Worm (Caenorhabditis elegans) whole organism, mixed stage, embryonic: ENCODE data around the gene T24D8.6.

Experiments
- blmp-1 ChIP-seq: fragments of 150-350 bp; optimal IDR thresholded peaks from 2 replicates; lab custom pipeline; 2014; ENCODE audit warnings: missing biosample characterization, missing genetic modification characterization
- drap-1 ChIP-seq: fragments of 200-800 bp; sonication (Bioruptor generic); optimal IDR thresholded peaks from 3 replicates; lab custom pipeline; 2018; ENCODE audit warnings: mild to moderate bottlenecking, missing genetic modification characterization, missing compliant biosample characterization
- nhr-237 ChIP-seq: fragments of 150-350 bp; optimal IDR thresholded peaks from 2 replicates; lab custom pipeline; 2014; ENCODE audit warnings: missing biosample characterization, missing genetic modification characterization
- nhr-28 ChIP-seq: fragments of 150-350 bp; optimal IDR thresholded peaks from 2 replicates; lab custom pipeline; 2014; ENCODE audit warnings: missing biosample characterization, missing genetic modification characterization
- nhr-76 ChIP-seq: sonication (generic microtip); optimal IDR thresholded peaks from 2 replicates; lab custom pipeline; 2017; ENCODE audit warnings: missing biosample characterization, missing genetic modification characterization
- pha-4 ChIP-seq: fragments of 150-350 bp; optimal IDR thresholded peaks from 2 replicates; lab custom pipeline; 2018; ENCODE audit warnings: missing biosample characterization, missing genetic modification reagents, missing genetic modification characterization
- sptf-1 ChIP-seq: sonication (generic microtip); optimal IDR thresholded peaks from 2 replicates; lab custom pipeline; 2017; ENCODE audit warnings: mild to moderate bottlenecking, missing genetic modification characterization, moderate library complexity, missing compliant biosample characterization

DNA sequence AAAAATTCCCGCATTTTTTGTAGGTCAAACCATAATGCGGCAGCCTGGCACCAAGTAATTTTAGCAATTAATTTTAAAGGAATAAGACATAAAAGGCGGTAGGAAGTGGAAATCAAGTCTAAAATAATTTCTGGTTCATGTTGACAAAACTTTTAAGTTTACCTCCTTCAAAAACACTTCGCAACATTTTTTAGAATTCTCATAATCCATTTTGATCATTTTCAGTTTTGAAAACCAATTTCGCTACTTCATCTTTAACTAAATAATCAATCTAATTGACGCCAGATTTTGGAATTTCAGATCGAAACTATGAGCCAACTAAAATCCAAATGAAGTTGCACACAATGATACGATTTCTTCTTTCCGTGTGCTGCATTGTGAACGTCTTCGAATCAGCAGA lies 6.0 kb downstream of the T24D8.6 start, which contains the start of gene lgc-40:
- TF ChIP-seq drap-1 (no peak), nhr-76 (tag; lab: Kevin White, UChicago) (no peak), blmp-1 (tag; lab: Kevin White, UChicago) (no peak), sptf-1 (tag; lab: Kevin White, UChicago) (no peak), nhr-28 (tag; lab: Kevin White, UChicago) (no peak), pha-4 (no peak), nhr-237 (tag; lab: Kevin White, UChicago) (no peak)
